Worm (Caenorhabditis elegans) whole organism, L3 larva: ENCODE measurements around the gene C23H3.5.

Experiments
- aly-2 ChIP-seq: fragments of 150-350 bp; optimal IDR thresholded peaks from 2 replicates; lab custom pipeline; 2014; ENCODE audit warnings: missing biosample characterization, missing genetic modification characterization
- ceh-82 ChIP-seq: fragments of 150-350 bp; optimal IDR thresholded peaks from 2 replicates; lab custom pipeline; 2014; ENCODE audit warnings: missing biosample characterization, missing genetic modification characterization
- fkh-10 ChIP-seq: sonication (generic microtip); optimal IDR thresholded peaks from 2 replicates; lab custom pipeline; 2017; ENCODE audit warnings: missing biosample characterization, missing genetic modification reagents, missing genetic modification characterization
- nhr-11 ChIP-seq: fragments of 150-350 bp; optimal IDR thresholded peaks from 2 replicates; lab custom pipeline; 2014; ENCODE audit warnings: missing biosample characterization, missing genetic modification characterization
- nhr-76 ChIP-seq: fragments of 150-350 bp; sonication (generic microtip); optimal IDR thresholded peaks from 5 replicates; lab custom pipeline; 2014; ENCODE audit warnings: missing biosample characterization, missing genetic modification characterization
- pha-4 ChIP-seq: fragments of 150-350 bp; optimal IDR thresholded peaks from 2 replicates; lab custom pipeline; 2014; ENCODE audit warnings: missing biosample characterization, missing genetic modification reagents, missing genetic modification characterization
- unc-62 ChIP-seq: fragments of 150-350 bp; sonication (generic microtip); optimal IDR thresholded peaks from 4 replicates; lab custom pipeline; 2014; ENCODE audit warnings: missing biosample characterization, missing genetic modification reagents, missing genetic modification characterization
- zag-1 ChIP-seq: fragments of 150-350 bp; optimal IDR thresholded peaks from 2 replicates; lab custom pipeline; 2014; ENCODE audit warnings: missing biosample characterization, missing genetic modification characterization

- TF ChIP-seq unc-62 (GFP tag; lab: Kevin White, UChicago) (no peak), nhr-11 (tag; lab: Kevin White, UChicago) (no peak), pha-4 (tag; lab: Kevin White, UChicago) (no peak), ceh-82 (tag; lab: Kevin White, UChicago) (no peak), zag-1 (tag; lab: Kevin White, UChicago) (no peak), fkh-10 (GFP tag; lab: Kevin White, UChicago) (peak; percentile 95), nhr-76 (tag; lab: Kevin White, UChicago) (no peak), aly-2 (no peak)
Measured at ce11 chrII:73329-73728, 25.9 kb downstream of the C23H3.5 start.
